Worm (Caenorhabditis elegans) whole organism, midembryonic: ENCODE data around the gene C18F10.2.

ENCODE experiments used
- T22C8.4 ChIP-seq: fragments of 200-800 bp; sonication (Bioruptor generic); IDR thresholded peaks from 2 replicates; pipeline ENCODE4 v1.3.6; 2022; ENCODE audit warnings: missing genetic modification characterization, missing compliant biosample characterization
- cog-1 ChIP-seq: sonication (generic microtip); optimal IDR thresholded peaks from 2 replicates; lab custom pipeline; 2016; ENCODE audit warnings: missing genetic modification characterization, missing compliant biosample characterization
- flt-1 ChIP-seq: fragments of 200-800 bp; sonication (Bioruptor generic); IDR thresholded peaks from 2 replicates; pipeline ENCODE4 v1.3.6; 2022; ENCODE audit warnings: missing genetic modification characterization, missing compliant biosample characterization
- klf-2 ChIP-seq: fragments of 200-800 bp; sonication (Bioruptor generic); conservative IDR thresholded peaks from 2 replicates; pipeline ENCODE4 v1.3.6; 2022; ENCODE audit warnings: missing genetic modification reagents, missing genetic modification characterization, missing compliant biosample characterization
- med-1 ChIP-seq: sonication (generic microtip); optimal IDR thresholded peaks from 2 replicates; lab custom pipeline; 2017; ENCODE audit warnings: missing genetic modification characterization, mild to moderate bottlenecking, missing compliant biosample characterization, antibody characterized with exemption, missing genetic modification reagents; ENCODE audit not compliant: insufficient read depth
- ref-1 ChIP-seq: fragments of 200-800 bp; sonication (Bioruptor generic); conservative IDR thresholded peaks from 2 replicates; pipeline ENCODE4 v1.3.6; 2022; ENCODE audit warnings: missing genetic modification reagents, missing genetic modification characterization, missing compliant biosample characterization
- tab-1 ChIP-seq: fragments of 200-800 bp; sonication (Bioruptor generic); IDR thresholded peaks from 2 replicates; pipeline ENCODE4 v1.3.6; 2022; ENCODE audit warnings: missing genetic modification characterization, missing compliant biosample characterization
- ztf-23 ChIP-seq: fragments of 200-800 bp; sonication (Bioruptor generic); IDR thresholded peaks from 2 replicates; pipeline ENCODE4 v1.3.6; 2022; ENCODE audit warnings: missing genetic modification reagents, missing genetic modification characterization, missing compliant biosample characterization
- ztf-29 ChIP-seq: fragments of 200-800 bp; sonication (Bioruptor generic); IDR thresholded peaks from 2 replicates; pipeline ENCODE4 v1.3.6; 2022; ENCODE audit warnings: missing genetic modification reagents, missing genetic modification characterization, missing compliant biosample characterization

Gene C18F10.2

DNA sequence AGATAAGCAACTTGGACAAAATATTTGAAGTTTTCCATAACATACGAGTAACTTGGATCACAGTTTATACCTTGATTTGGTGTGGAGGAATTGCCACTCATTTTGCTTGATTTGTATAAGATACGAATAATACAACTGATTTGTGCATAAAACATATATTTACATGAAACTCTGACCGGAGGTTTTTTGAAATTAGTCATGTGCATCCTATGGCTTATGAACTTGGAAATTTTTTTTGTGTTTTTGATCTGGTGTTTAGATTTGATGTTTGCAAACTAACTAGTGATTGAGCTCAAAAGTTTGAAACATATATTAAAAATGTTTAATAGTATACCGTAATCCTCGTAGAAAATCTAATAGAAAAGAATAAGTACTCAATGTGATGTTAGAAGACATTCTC, 18.2 kb upstream of the C18F10.2 start, which contains the start of gene srg-8:
Gene srg-8 (minus strand): TSS at position 101 of the 400 bp plus-strand sequence.
- TF ChIP-seq med-1 (no peak), ztf-29 (no peak), cog-1 (tag; lab: Kevin White, UChicago) (no peak), flt-1 (GFP tag; lab: Robert Waterston, UW) (no peak), T22C8.4 (GFP tag; lab: Robert Waterston, UW) (no peak), klf-2 (GFP tag; lab: Robert Waterston, UW) (no peak), ref-1 (GFP tag; lab: Robert Waterston, UW) (no peak), ztf-23 (GFP tag; lab: Robert Waterston, UW) (no peak), tab-1 (GFP tag; lab: Robert Waterston, UW) (no peak)

DNA sequence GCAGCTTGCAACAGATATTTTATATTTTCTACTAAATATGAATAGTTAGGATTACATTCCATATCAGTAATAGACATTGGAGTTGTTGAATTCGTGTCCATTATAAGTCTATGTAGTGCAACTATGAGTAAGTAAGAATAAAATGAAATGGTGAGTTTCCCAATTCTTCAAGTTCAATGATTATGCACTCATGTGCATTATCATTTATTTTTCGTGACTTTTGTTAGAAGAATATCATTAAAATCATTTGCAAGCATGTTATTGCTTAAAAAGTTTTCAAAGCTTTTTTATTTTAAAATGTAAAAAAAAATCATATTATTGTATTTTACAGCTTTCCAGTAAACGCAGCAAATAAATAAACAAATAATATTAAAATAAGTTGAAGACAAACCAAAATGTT, 16.3 kb upstream of the C18F10.2 start, which contains the start of gene srg-9:
Gene srg-9 (minus strand): TSS at position 101 of the 400 bp plus-strand sequence.
- no peak for TF ChIP-seq ref-1 (GFP tag; lab: Robert Waterston, UW)
- no peak for TF ChIP-seq klf-2 (GFP tag; lab: Robert Waterston, UW)
- TF ChIP-seq T22C8.4 (GFP tag; lab: Robert Waterston, UW): no peak
- TF ChIP-seq ztf-29: no peak
- TF ChIP-seq cog-1 (tag; lab: Kevin White, UChicago): no peak
- TF ChIP-seq ztf-23 (GFP tag; lab: Robert Waterston, UW): no peak

DNA sequence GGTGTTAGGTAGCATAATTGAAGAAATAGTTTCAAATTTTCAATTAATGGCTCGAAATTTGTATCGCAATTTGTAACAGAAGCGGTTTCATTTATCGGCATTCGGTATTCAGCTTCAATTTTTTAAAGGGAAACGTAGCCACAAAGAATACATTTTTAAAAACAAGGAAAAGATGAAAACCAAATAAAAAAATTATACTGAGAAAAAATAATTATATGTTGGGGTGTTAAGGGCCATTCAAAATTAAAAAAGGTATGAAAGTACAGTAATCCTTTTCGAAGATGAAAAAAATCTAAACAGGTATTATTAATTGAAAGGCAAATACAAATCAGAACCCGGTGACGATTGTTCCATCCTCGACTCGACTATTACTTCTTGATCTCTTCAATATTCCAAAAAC, 14.7 kb upstream of the C18F10.2 start, which contains the start of gene srg-1:
Gene srg-1 (minus strand): TSS at position 101 of the 400 bp plus-strand sequence.
- TF ChIP-seq med-1 (no peak), cog-1 (tag; lab: Kevin White, UChicago) (no peak), ztf-23 (GFP tag; lab: Robert Waterston, UW) (no peak), flt-1 (GFP tag; lab: Robert Waterston, UW) (no peak), T22C8.4 (GFP tag; lab: Robert Waterston, UW) (no peak)

DNA sequence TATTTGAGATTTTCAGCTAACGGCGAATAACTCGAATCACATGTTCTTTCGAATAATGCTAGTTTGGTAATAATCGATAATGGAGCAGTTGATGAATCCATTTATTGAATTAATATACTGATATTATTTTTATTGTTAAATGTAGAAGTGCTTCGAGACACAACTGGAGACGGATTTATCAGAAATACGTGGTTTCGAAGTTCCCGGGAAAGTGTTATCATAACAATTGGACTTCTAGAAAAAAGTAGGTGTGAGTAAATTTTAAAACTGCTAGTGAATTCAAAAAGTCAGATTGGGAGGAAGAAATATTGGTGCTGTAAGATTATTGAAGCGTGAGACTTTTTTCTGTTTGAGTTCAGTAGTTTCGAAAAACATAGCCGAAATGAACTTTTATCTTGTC, 12.9 kb upstream of the C18F10.2 start, which contains the start of gene srg-2:
Gene srg-2 (minus strand): TSS at position 101 of the 400 bp plus-strand sequence.
- no peak for TF ChIP-seq flt-1 (GFP tag; lab: Robert Waterston, UW)
- no peak for TF ChIP-seq ztf-29
- TF ChIP-seq ref-1 (GFP tag; lab: Robert Waterston, UW): no peak
- no peak for TF ChIP-seq T22C8.4 (GFP tag; lab: Robert Waterston, UW)
- TF ChIP-seq klf-2 (GFP tag; lab: Robert Waterston, UW): no peak
- no peak for TF ChIP-seq ztf-23 (GFP tag; lab: Robert Waterston, UW)
- TF ChIP-seq med-1: no peak
- TF ChIP-seq tab-1 (GFP tag; lab: Robert Waterston, UW): no peak
- TF ChIP-seq cog-1 (tag; lab: Kevin White, UChicago): no peak

DNA sequence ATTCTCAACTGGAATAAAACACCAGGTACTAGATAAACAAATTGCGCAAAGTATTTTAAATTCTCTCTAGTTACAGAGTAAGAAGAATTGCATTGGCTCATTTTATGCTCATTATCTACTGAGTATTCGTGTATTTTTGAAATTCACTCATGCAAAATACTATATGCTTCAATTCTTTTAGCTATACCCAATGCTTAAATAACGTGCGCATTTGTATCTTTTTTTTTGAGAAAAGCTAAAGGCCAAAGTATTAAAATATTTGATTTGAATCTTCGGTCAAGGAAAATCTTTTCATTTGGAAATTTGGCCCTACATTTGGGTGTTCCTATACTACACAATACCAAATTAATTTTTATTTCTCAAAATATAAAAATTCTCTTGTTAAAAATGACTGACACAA, 11.0 kb upstream of the C18F10.2 start, which contains the start of gene srg-4:
Gene srg-4 (minus strand): TSS at position 101 of the 400 bp plus-strand sequence.
- TF ChIP-seq tab-1 (GFP tag; lab: Robert Waterston, UW) (no peak), med-1 (no peak), ref-1 (GFP tag; lab: Robert Waterston, UW) (no peak), flt-1 (GFP tag; lab: Robert Waterston, UW) (no peak), ztf-23 (GFP tag; lab: Robert Waterston, UW) (no peak), klf-2 (GFP tag; lab: Robert Waterston, UW) (no peak), T22C8.4 (GFP tag; lab: Robert Waterston, UW) (no peak), cog-1 (tag; lab: Kevin White, UChicago) (no peak)

DNA sequence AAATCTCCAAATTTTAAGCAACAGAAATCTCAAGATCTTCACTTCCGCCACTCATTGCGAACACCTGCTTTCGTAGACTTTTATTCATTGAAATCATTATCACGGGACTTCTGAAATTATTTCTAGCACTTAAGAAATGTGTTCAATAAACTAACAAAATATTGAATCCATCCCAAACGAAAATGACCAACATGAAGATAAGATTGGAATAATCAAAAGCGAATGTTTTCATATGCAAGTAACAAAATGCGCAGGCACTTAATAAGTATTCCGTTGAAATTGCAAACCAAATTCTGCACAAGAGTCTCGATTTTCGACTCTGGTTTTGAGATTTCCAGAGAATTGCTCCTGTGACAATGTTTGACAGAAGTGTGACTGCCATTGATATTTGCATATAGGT, 8.5 kb upstream of the C18F10.2 start, which contains the start of gene srg-5:
Gene srg-5 (minus strand): TSS at position 101 of the 400 bp plus-strand sequence.
- no peak for TF ChIP-seq T22C8.4 (GFP tag; lab: Robert Waterston, UW)
- TF ChIP-seq med-1: no peak
- no peak for TF ChIP-seq ztf-29
- no peak for TF ChIP-seq flt-1 (GFP tag; lab: Robert Waterston, UW)
- TF ChIP-seq tab-1 (GFP tag; lab: Robert Waterston, UW): no peak
- TF ChIP-seq cog-1 (tag; lab: Kevin White, UChicago): no peak
- TF ChIP-seq ref-1 (GFP tag; lab: Robert Waterston, UW): no peak
- no peak for TF ChIP-seq ztf-23 (GFP tag; lab: Robert Waterston, UW)
- no peak for TF ChIP-seq klf-2 (GFP tag; lab: Robert Waterston, UW)

DNA sequence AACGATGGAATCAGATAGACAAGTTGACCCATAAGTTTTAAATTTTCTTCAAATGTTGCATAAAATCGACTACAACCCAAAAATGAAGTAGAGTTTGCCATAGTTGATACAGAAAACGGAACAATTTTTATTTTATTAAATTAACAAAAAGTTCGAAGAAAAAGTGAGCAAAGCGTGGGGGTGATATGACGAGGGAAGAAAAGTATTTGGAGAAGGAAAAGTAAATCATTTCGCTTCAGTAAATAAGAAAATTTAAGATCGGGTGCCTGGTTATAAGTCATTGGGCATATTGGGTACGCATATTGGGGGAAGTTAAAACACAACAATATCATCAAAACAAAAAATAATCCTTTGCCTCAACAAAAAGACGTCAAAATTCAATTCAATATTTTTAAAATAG, 7.1 kb upstream of the C18F10.2 start, which contains the start of gene srg-6:
Gene srg-6 (minus strand): TSS at position 101 of the 400 bp plus-strand sequence.
- no peak for TF ChIP-seq med-1

DNA sequence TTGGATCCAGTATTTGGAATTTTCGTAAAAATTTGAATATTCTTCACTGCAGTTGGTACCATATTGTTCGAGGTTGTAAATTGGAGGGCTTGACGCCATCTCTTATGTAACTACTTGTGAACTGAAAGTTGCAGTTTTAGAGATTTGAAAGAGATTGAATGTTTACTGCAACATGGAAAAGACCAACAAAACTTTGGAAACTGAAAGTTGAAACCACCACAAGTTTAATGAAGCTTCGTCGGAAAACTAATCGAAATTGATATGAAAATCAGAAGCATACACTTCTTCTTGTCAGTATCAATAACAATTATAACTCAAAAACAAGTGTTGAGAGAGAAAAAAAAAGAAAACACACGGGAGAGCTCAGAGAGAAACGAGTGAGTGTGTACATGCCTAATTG, 4.9 kb upstream of the C18F10.2 start, which contains the start of gene srg-7:
Gene srg-7 (minus strand): TSS at position 101 of the 400 bp plus-strand sequence.
- TF ChIP-seq flt-1 (GFP tag; lab: Robert Waterston, UW) (no peak), ztf-29 (no peak), ref-1 (GFP tag; lab: Robert Waterston, UW) (no peak), ztf-23 (GFP tag; lab: Robert Waterston, UW) (no peak), cog-1 (tag; lab: Kevin White, UChicago) (no peak), klf-2 (GFP tag; lab: Robert Waterston, UW) (no peak)

DNA sequence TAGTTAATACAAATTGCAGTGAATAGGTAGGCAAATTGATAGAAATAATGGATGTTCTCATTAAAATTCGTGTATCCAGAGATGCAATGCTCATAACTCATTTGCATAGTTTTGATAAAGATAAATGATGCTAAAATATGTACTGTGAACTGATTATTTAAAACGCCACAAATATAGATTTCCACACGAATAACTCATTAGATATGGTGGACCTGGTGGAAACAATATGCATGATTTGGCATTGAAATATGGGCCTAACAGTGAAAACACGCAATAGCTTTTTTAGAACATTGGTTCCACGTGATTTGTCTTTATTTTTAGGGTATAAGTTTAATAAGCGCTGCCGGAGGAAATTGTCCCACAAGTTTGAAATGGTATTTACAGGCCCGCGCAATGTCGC, 2.7 kb upstream of the C18F10.2 start, which contains the start of gene srg-3:
Gene srg-3 (minus strand): TSS at position 101 of the 400 bp plus-strand sequence.
- TF ChIP-seq ztf-29: no peak
- TF ChIP-seq ref-1 (GFP tag; lab: Robert Waterston, UW): no peak
- no peak for TF ChIP-seq med-1
- TF ChIP-seq klf-2 (GFP tag; lab: Robert Waterston, UW): no peak
- no peak for TF ChIP-seq ztf-23 (GFP tag; lab: Robert Waterston, UW)
- TF ChIP-seq tab-1 (GFP tag; lab: Robert Waterston, UW): no peak
- no peak for TF ChIP-seq flt-1 (GFP tag; lab: Robert Waterston, UW)
- TF ChIP-seq cog-1 (tag; lab: Kevin White, UChicago): no peak
- TF ChIP-seq T22C8.4 (GFP tag; lab: Robert Waterston, UW): no peak
